Worm (Caenorhabditis elegans) whole organism, L4/young adult: ENCODE measurements around the gene glp-1.

ENCODE experiments used
- W03F9.2 ChIP-seq: fragments of 150-350 bp; optimal IDR thresholded peaks from 2 replicates; lab custom pipeline; 2014; ENCODE audit warnings: missing biosample characterization, missing genetic modification characterization
- him-1 ChIP-seq: sonication (generic microtip); optimal IDR thresholded peaks from 2 replicates; lab custom pipeline; 2016; ENCODE audit warnings: missing genotype, missing genetic modification reagents, missing genetic modification characterization, missing compliant biosample characterization

DNA sequence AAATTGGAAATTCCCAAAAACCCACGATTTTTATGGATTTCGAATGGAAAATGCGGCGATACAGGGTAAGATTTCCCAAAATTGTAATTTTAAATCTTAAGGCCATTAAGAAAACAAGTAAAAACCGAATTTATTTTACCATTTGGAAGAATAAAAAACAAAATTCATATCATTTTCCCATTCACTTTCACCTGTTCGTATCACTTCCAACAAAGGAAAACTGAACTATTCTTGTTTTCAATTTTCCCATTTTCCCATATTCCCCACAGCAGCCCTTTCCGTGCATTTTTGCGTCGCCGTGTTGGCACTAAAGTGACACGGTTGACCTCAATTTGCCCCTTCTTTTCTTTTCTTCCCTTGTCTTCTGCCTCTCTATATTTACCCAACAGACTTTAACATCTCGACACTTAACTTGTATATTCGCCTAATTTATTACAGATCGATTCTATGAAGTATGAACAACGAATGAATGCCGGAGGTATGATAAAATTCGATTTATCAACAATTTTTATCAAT is 33.8 kb downstream of the glp-1 start, which contains the start of gene sec-16A.1:
- no peak for TF ChIP-seq him-1 (tag; lab: Kevin White, UChicago)
- TF ChIP-seq W03F9.2 = no peak
